Worm (Caenorhabditis elegans): Measurements from ENCODE around the gene str-159.

ce11 chrIV:4889613-4890012, 19.5 kb upstream of the str-159 start, which contains the start of gene sgnh-1:
- TF ChIP-seq W03F9.2 (tag; optimal IDR thresholded peaks at IDR 0.05) (no peak), dao-5 (tag; optimal IDR thresholded peaks at IDR 0.05) (no peak), him-1 (tag; optimal IDR thresholded peaks at IDR 0.05) (no peak)
